Fruit fly (Drosophila melanogaster) whole organism, embryonic: Measurements from ENCODE around the gene CG31800.

Experiments used
- Adf1 ChIP-seq: fragments of 200-800 bp; sonication (Bioruptor generic); IDR thresholded peaks from 2 replicates; pipeline ENCODE4 v1.3.6; 2022; ENCODE audit warnings: missing biosample characterization, missing genetic modification characterization
- Aef1 ChIP-seq: fragments of 200-800 bp; sonication (Bioruptor generic); IDR thresholded peaks from 3 replicates; pipeline ENCODE4 v1.3.6; 2022; ENCODE audit warnings: missing biosample characterization, missing genetic modification characterization
- B-H2 ChIP-seq: fragments of 200-800 bp; sonication (Bioruptor generic); optimal IDR thresholded peaks from 2 replicates; lab custom pipeline; 2018; ENCODE audit warnings: missing biosample characterization, mild to moderate bottlenecking, missing genetic modification characterization
- Blimp-1 ChIP-seq: fragments of 200-800 bp; sonication (Bioruptor generic); optimal IDR thresholded peaks from 3 replicates; lab custom pipeline; 2018; ENCODE audit warnings: missing biosample characterization, missing genetic modification characterization, mild to moderate bottlenecking, moderate library complexity, missing genetic modification reagents
- BtbVII ChIP-seq: fragments of 200-800 bp; sonication (Bioruptor generic); optimal IDR thresholded peaks from 3 replicates; lab custom pipeline; 2017; ENCODE audit warnings: missing biosample characterization, mild to moderate bottlenecking, missing genetic modification characterization
- Bteb2 ChIP-seq: fragments of 200-800 bp; sonication (Bioruptor generic); optimal IDR thresholded peaks from 2 replicates; lab custom pipeline; 2016; ENCODE audit warnings: missing biosample characterization, missing genetic modification characterization
- CG10147 ChIP-seq: fragments of 200-800 bp; sonication (Bioruptor generic); optimal IDR thresholded peaks from 2 replicates; lab custom pipeline; 2019; ENCODE audit warnings: missing biosample characterization, mild to moderate bottlenecking, missing genetic modification characterization, moderate library complexity
- CG11093 ChIP-seq: fragments of 200-800 bp; sonication (Bioruptor generic); IDR thresholded peaks from 3 replicates; pipeline ENCODE4 v1.3.6; 2022; ENCODE audit warnings: missing biosample characterization, missing genetic modification characterization
- CG11504 ChIP-seq: fragments of 200-800 bp; sonication (Bioruptor generic); optimal IDR thresholded peaks from 3 replicates; lab custom pipeline; 2019; ENCODE audit warnings: missing biosample characterization, mild to moderate bottlenecking, missing genetic modification characterization, moderate library complexity
- CG17361 ChIP-seq: fragments of 200-800 bp; sonication (Bioruptor generic); IDR thresholded peaks from 3 replicates; pipeline ENCODE4 v1.3.6; 2022; ENCODE audit warnings: missing biosample characterization, missing genetic modification characterization
- CG17385 ChIP-seq: fragments of 200-800 bp; sonication (Bioruptor generic); optimal IDR thresholded peaks from 3 replicates; lab custom pipeline; 2018; ENCODE audit warnings: missing biosample characterization, mild to moderate bottlenecking, missing genetic modification characterization
- CG17802 ChIP-seq: fragments of 200-800 bp; sonication (Bioruptor generic); optimal IDR thresholded peaks from 2 replicates; lab custom pipeline; 2018; ENCODE audit warnings: missing biosample characterization, mild to moderate bottlenecking, missing genetic modification characterization, moderate library complexity
- CG1832 ChIP-seq: fragments of 200-800 bp; sonication (Bioruptor generic); optimal IDR thresholded peaks from 2 replicates; lab custom pipeline; 2017; ENCODE audit warnings: missing biosample characterization, mild to moderate bottlenecking, missing genetic modification characterization, inconsistent platforms
- CG2712 ChIP-seq: fragments of 200-800 bp; optimal IDR thresholded peaks from 3 replicates; lab custom pipeline; 2019; ENCODE audit warnings: missing biosample characterization, mild to moderate bottlenecking, missing genetic modification characterization, moderate library complexity
- CG34376 ChIP-seq: fragments of 200-800 bp; sonication (Bioruptor generic); optimal IDR thresholded peaks from 2 replicates; lab custom pipeline; 2018; ENCODE audit warnings: missing biosample characterization, mild to moderate bottlenecking, missing genetic modification characterization
- CG3847 ChIP-seq: fragments of 200-800 bp; sonication (Bioruptor generic); IDR thresholded peaks from 2 replicates; pipeline ENCODE4 v1.3.6; 2022; ENCODE audit warnings: missing biosample characterization, missing genetic modification characterization
- CG3995 ChIP-seq: fragments of 200-800 bp; sonication (Bioruptor generic); optimal IDR thresholded peaks from 3 replicates; lab custom pipeline; 2016; ENCODE audit warnings: missing biosample characterization, missing genetic modification characterization
- CG5245 ChIP-seq: fragments of 200-800 bp; sonication (Bioruptor generic); optimal IDR thresholded peaks from 3 replicates; lab custom pipeline; 2016; ENCODE audit warnings: missing biosample characterization, missing genetic modification characterization
- CG6272 ChIP-seq: fragments of 200-800 bp; sonication (Bioruptor generic); IDR thresholded peaks from 2 replicates; pipeline ENCODE4 v1.3.6; 2022; ENCODE audit warnings: missing biosample characterization, missing genetic modification characterization
- CG7987 ChIP-seq: fragments of 200-800 bp; sonication (Bioruptor generic); optimal IDR thresholded peaks from 2 replicates; lab custom pipeline; 2018; ENCODE audit warnings: missing biosample characterization, mild to moderate bottlenecking, missing genetic modification characterization, moderate library complexity
- CG9215 ChIP-seq: fragments of 200-800 bp; sonication (Bioruptor generic); IDR thresholded peaks from 2 replicates; pipeline ENCODE4 v1.3.6; 2022; ENCODE audit warnings: missing biosample characterization, missing genetic modification characterization
- CG9876 ChIP-seq: fragments of 200-800 bp; sonication (Bioruptor generic); optimal IDR thresholded peaks from 2 replicates; lab custom pipeline; 2016; ENCODE audit warnings: missing biosample characterization, missing genetic modification characterization
- Dfd ChIP-seq, 2 experiments: fragments of >200 bp; optimal IDR thresholded peaks; 2 replicates each; lab custom pipeline; 2017; ENCODE audit warnings: missing biosample characterization in 2 of 2, missing genetic modification characterization in 2 of 2
- Dp ChIP-seq: fragments of 200-800 bp; sonication (Bioruptor generic); optimal IDR thresholded peaks from 2 replicates; lab custom pipeline; 2018; ENCODE audit warnings: missing biosample characterization, mild to moderate bottlenecking, missing genetic modification characterization, moderate library complexity
- Elba2 ChIP-seq: fragments of 200-800 bp; sonication (Bioruptor generic); optimal IDR thresholded peaks from 3 replicates; lab custom pipeline; 2016; ENCODE audit warnings: missing biosample characterization, missing genetic modification characterization
- HLH4C ChIP-seq: fragments of 200-800 bp; sonication (Bioruptor generic); IDR thresholded peaks from 3 replicates; pipeline ENCODE4 v1.3.6; 2022; ENCODE audit warnings: missing biosample characterization, missing genetic modification characterization; ENCODE audit not compliant: partially characterized antibody
- MBD-R2 ChIP-seq: fragments of 200-800 bp; sonication (Bioruptor generic); IDR thresholded peaks from 2 replicates; pipeline ENCODE4 v1.3.6; 2022; ENCODE audit warnings: missing biosample characterization, missing genetic modification characterization
- Mad ChIP-seq: fragments of 200-800 bp; sonication (Bioruptor generic); optimal IDR thresholded peaks from 2 replicates; lab custom pipeline; 2016; ENCODE audit warnings: missing biosample characterization, missing genetic modification characterization
- Six4 ChIP-seq: fragments of 200-800 bp; sonication (Bioruptor generic); optimal IDR thresholded peaks from 2 replicates; lab custom pipeline; 2016; ENCODE audit warnings: missing biosample characterization, missing genetic modification characterization
- Xrp1 ChIP-seq: fragments of 200-800 bp; sonication (Bioruptor generic); IDR thresholded peaks from 2 replicates; pipeline ENCODE4 v1.3.6; 2022; ENCODE audit warnings: missing biosample characterization, missing genetic modification characterization
- bbx ChIP-seq: fragments of 200-800 bp; sonication (Bioruptor generic); IDR thresholded peaks from 2 replicates; pipeline ENCODE4 v1.3.6; 2022; ENCODE audit warnings: missing biosample characterization, missing genetic modification characterization; ENCODE audit not compliant: partially characterized antibody
- dan ChIP-seq: fragments of 200-800 bp; sonication (Bioruptor generic); IDR thresholded peaks from 2 replicates; pipeline ENCODE4 v1.3.6; 2022; ENCODE audit warnings: missing biosample characterization, missing genetic modification characterization
- emc ChIP-seq: fragments of 200-800 bp; sonication (Bioruptor generic); optimal IDR thresholded peaks from 2 replicates; lab custom pipeline; 2016; ENCODE audit warnings: missing biosample characterization, missing genetic modification characterization
- ems ChIP-seq: fragments of 200-800 bp; sonication (Bioruptor generic); optimal IDR thresholded peaks from 3 replicates; lab custom pipeline; 2016; ENCODE audit warnings: missing biosample characterization, missing genetic modification characterization
- eyg ChIP-seq: fragments of 200-800 bp; sonication (Bioruptor generic); optimal IDR thresholded peaks from 3 replicates; lab custom pipeline; 2016; ENCODE audit warnings: missing biosample characterization, missing genetic modification characterization
- fd102C ChIP-seq: fragments of 200-800 bp; sonication (Bioruptor generic); optimal IDR thresholded peaks from 2 replicates; lab custom pipeline; 2018; ENCODE audit warnings: missing biosample characterization, mild to moderate bottlenecking, missing genetic modification characterization, moderate library complexity
- gce ChIP-seq: fragments of 200-800 bp; sonication (Bioruptor generic); IDR thresholded peaks from 3 replicates; pipeline ENCODE4 v1.3.6; 2022; ENCODE audit warnings: missing biosample characterization, missing genetic modification characterization
- gcm2 ChIP-seq: fragments of 200-800 bp; sonication (Bioruptor generic); optimal IDR thresholded peaks from 2 replicates; lab custom pipeline; 2016; ENCODE audit warnings: missing biosample characterization, missing genetic modification characterization
- hth ChIP-seq: fragments of >200 bp; optimal IDR thresholded peaks from 2 replicates; lab custom pipeline; 2017; ENCODE audit warnings: inconsistent platforms
- inv ChIP-seq: fragments of 200-800 bp; sonication (Bioruptor generic); IDR thresholded peaks from 2 replicates; pipeline ENCODE4 v1.3.6; 2022; ENCODE audit warnings: missing biosample characterization, missing genetic modification characterization; ENCODE audit not compliant: partially characterized antibody
- kay ChIP-seq: fragments of 200-800 bp; sonication (Bioruptor generic); optimal IDR thresholded peaks from 2 replicates; lab custom pipeline; 2016; ENCODE audit warnings: missing biosample characterization, missing genetic modification characterization
- p53 ChIP-seq: fragments of 200-800 bp; sonication (Bioruptor generic); optimal IDR thresholded peaks from 2 replicates; lab custom pipeline; 2016; ENCODE audit warnings: missing biosample characterization, missing genetic modification characterization
- pb ChIP-seq: fragments of 200-800 bp; sonication (Bioruptor generic); optimal IDR thresholded peaks from 3 replicates; lab custom pipeline; 2016; ENCODE audit warnings: missing biosample characterization, missing genetic modification characterization
- phol ChIP-seq: fragments of 200-800 bp; sonication (Bioruptor generic); optimal IDR thresholded peaks from 3 replicates; lab custom pipeline; 2018; ENCODE audit warnings: missing biosample characterization, mild to moderate bottlenecking, missing genetic modification characterization, moderate library complexity
- sens-2 ChIP-seq: fragments of 200-800 bp; sonication (Bioruptor generic); IDR thresholded peaks from 2 replicates; pipeline ENCODE4 v1.3.6; 2022; ENCODE audit warnings: missing biosample characterization, missing genetic modification characterization
- seq ChIP-seq: fragments of 200-800 bp; sonication (Bioruptor generic); IDR thresholded peaks from 2 replicates; pipeline ENCODE4 v1.3.6; 2022; ENCODE audit warnings: missing biosample characterization, missing genetic modification characterization
- sima ChIP-seq: fragments of 200-800 bp; sonication (Bioruptor generic); optimal IDR thresholded peaks from 2 replicates; lab custom pipeline; 2016; ENCODE audit warnings: missing biosample characterization, missing genetic modification characterization
- so ChIP-seq: fragments of 200-800 bp; sonication (Bioruptor generic); IDR thresholded peaks from 3 replicates; pipeline ENCODE4 v1.3.6; 2022; ENCODE audit warnings: missing biosample characterization, missing genetic modification characterization
- stc ChIP-seq: fragments of 200-800 bp; sonication (Bioruptor generic); IDR thresholded peaks from 2 replicates; pipeline ENCODE4 v1.3.6; 2022; ENCODE audit warnings: missing biosample characterization, missing genetic modification characterization
- tgo ChIP-seq: fragments of 200-800 bp; sonication (Bioruptor generic); IDR thresholded peaks from 3 replicates; pipeline ENCODE4 v1.3.6; 2022; ENCODE audit warnings: missing biosample characterization, missing genetic modification characterization
- trem ChIP-seq: fragments of 200-800 bp; optimal IDR thresholded peaks from 3 replicates; lab custom pipeline; 2019; ENCODE audit warnings: missing biosample characterization, mild to moderate bottlenecking, missing genetic modification characterization, moderate library complexity
- wek ChIP-seq: fragments of 200-800 bp; sonication (Bioruptor generic); optimal IDR thresholded peaks from 3 replicates; lab custom pipeline; 2018; ENCODE audit warnings: missing biosample characterization, mild to moderate bottlenecking, missing genetic modification characterization, moderate library complexity

The CG31800 gene

dm6 chr2L:19058916-19059315 is 24.5 kb upstream of the CG31800 start, which contains the start of gene Phlpp (continued):
- peak; percentile 14 for TF ChIP-seq CG17802 (tag; lab: Kevin White, UChicago)
- TF ChIP-seq CG17385 (GFP tag; lab: Kevin White, UChicago): no peak
- no peak for TF ChIP-seq bbx
- no peak for TF ChIP-seq BtbVII (GFP tag; lab: Kevin White, UChicago)
- no peak for TF ChIP-seq CG34376 (GFP tag; lab: Kevin White, UChicago)
- TF ChIP-seq sima: no peak
- peak; percentile 24; the same call in 1 of the 2 replicates for TF ChIP-seq seq (GFP tag; lab: Robert Waterston, UW)
- 0 out of 2 replicates have a peak, but pooled peaks have one; percentile 26 for TF ChIP-seq CG3847 (GFP tag; lab: Robert Waterston, UW)
- no peak for TF ChIP-seq p53 (GFP tag; lab: Kevin White, UChicago)
- TF ChIP-seq Six4 (GFP tag; lab: Kevin White, UChicago): peak; percentile 8
- no peak; the same call in 1 of the 2 replicates for TF ChIP-seq MBD-R2 (GFP tag; lab: Robert Waterston, UW)
- TF ChIP-seq CG5245: no peak
- no peak for TF ChIP-seq inv
- TF ChIP-seq phol: peak; percentile 74
- TF ChIP-seq trem (tag; lab: Kevin White, UChicago): peak; percentile 60
- peak; percentile 77 for TF ChIP-seq CG11504 (tag; lab: Kevin White, UChicago)
- no peak for TF ChIP-seq sens-2 (GFP tag; lab: Robert Waterston, UW)
- TF ChIP-seq CG11093 (GFP tag; lab: Robert Waterston, UW): peak; percentile 38; the same call in 1 of the 3 replicates
- peak; percentile 18 for TF ChIP-seq Elba2 (GFP tag; lab: Kevin White, UChicago)
- peak; percentile 68 for TF ChIP-seq tgo (GFP tag; lab: Robert Waterston, UW)
- peak; percentile 72 for TF ChIP-seq CG17361 (GFP tag; lab: Robert Waterston, UW)
- no peak for TF ChIP-seq pb
- TF ChIP-seq Dp (GFP tag; lab: Kevin White, UChicago): no peak
- peak; percentile 29 for TF ChIP-seq kay (GFP tag; lab: Kevin White, UChicago)
- peak; percentile 73; the same call in 2 of the 3 replicates for TF ChIP-seq gce (GFP tag; lab: Robert Waterston, UW)
- no peak for TF ChIP-seq Adf1 (GFP tag; lab: Robert Waterston, UW)
- no peak for TF ChIP-seq Blimp-1 (GFP tag; lab: Kevin White, UChicago)
- TF ChIP-seq fd102C: no peak
- TF ChIP-seq HLH4C (GFP tag; lab: Robert Waterston, UW): no peak
- TF ChIP-seq CG6272: peak; percentile 41; the same call in 1 of the 2 replicates
- TF ChIP-seq CG9876 (GFP tag; lab: Kevin White, UChicago): no peak
- peak; percentile 28 for TF ChIP-seq ems (GFP tag; lab: Kevin White, UChicago)
- no peak for TF ChIP-seq eyg (GFP tag; lab: Kevin White, UChicago)
- peak; percentile 89 for TF ChIP-seq Xrp1 (GFP tag; lab: Robert Waterston, UW)
- TF ChIP-seq CG9215 (GFP tag; lab: Robert Waterston, UW): peak; percentile 28; the same call in 1 of the 2 replicates
- no peak for TF ChIP-seq CG3995
- no peak for TF ChIP-seq wek
- TF ChIP-seq CG7987 (GFP tag; lab: Kevin White, UChicago): no peak
- TF ChIP-seq emc: no peak
- TF ChIP-seq Aef1: peak; percentile 18; the same call in 1 of the 3 replicates
- TF ChIP-seq stc (GFP tag; lab: Robert Waterston, UW): 0 out of 2 replicates have a peak, but pooled peaks have one; percentile 39
- TF ChIP-seq Mad (GFP tag; lab: Kevin White, UChicago): no peak
- peak; percentile 84 for TF ChIP-seq CG2712
- no peak for TF ChIP-seq gcm2 (GFP tag; lab: Kevin White, UChicago)
- TF ChIP-seq CG10147: no peak
- no peak for TF ChIP-seq Dfd (GFP tag; optimal IDR thresholded peaks at IDR 0.05; lab: Kevin White, UChicago)
- no peak for TF ChIP-seq hth (lab: Kevin White, UChicago)
- no peak for TF ChIP-seq Bteb2 (GFP tag; lab: Kevin White, UChicago)
- TF ChIP-seq so (GFP tag; lab: Robert Waterston, UW): peak; percentile 77; the same call in 2 of the 3 replicates
- no peak for TF ChIP-seq CG1832 (GFP tag; lab: Kevin White, UChicago)
- no peak for TF ChIP-seq B-H2
- TF ChIP-seq dan (GFP tag; lab: Robert Waterston, UW): no peak
